Worm (Caenorhabditis elegans) whole organism, late embryonic: Measurements from ENCODE around the gene wht-5.

ENCODE experiments used
- F13H6.1 ChIP-seq: sonication (generic microtip); optimal IDR thresholded peaks from 2 replicates; lab custom pipeline; 2016; ENCODE audit warnings: missing genetic modification characterization, missing compliant biosample characterization
- K02D7.2 ChIP-seq: sonication (generic microtip); optimal IDR thresholded peaks from 2 replicates; lab custom pipeline; 2017; ENCODE audit warnings: mild to moderate bottlenecking, missing genetic modification characterization, missing compliant biosample characterization
- Y22D7AL.16 ChIP-seq: sonication (generic microtip); optimal IDR thresholded peaks from 2 replicates; lab custom pipeline; 2016; ENCODE audit warnings: missing genetic modification characterization, missing compliant biosample characterization
- ama-1 ChIP-seq: fragments of 150-350 bp; optimal IDR thresholded peaks from 2 replicates; lab custom pipeline; 2014
- ceh-18 ChIP-seq: sonication (generic microtip); optimal IDR thresholded peaks from 2 replicates; lab custom pipeline; 2016; ENCODE audit warnings: missing genetic modification characterization, missing compliant biosample characterization
- ceh-22 ChIP-seq: sonication (generic microtip); optimal IDR thresholded peaks from 2 replicates; lab custom pipeline; 2017; ENCODE audit warnings: missing biosample characterization, missing genetic modification characterization
- ceh-24 ChIP-seq: sonication (generic microtip); optimal IDR thresholded peaks from 2 replicates; lab custom pipeline; 2016; ENCODE audit warnings: mild to moderate bottlenecking, missing genetic modification characterization, missing compliant biosample characterization
- ceh-34 ChIP-seq: sonication (generic microtip); optimal IDR thresholded peaks from 2 replicates; lab custom pipeline; 2016; ENCODE audit warnings: mild to moderate bottlenecking, missing genetic modification characterization, missing compliant biosample characterization
- ceh-45 ChIP-seq: fragments of 200-800 bp; sonication (Bioruptor generic); IDR thresholded peaks from 2 replicates; pipeline ENCODE4 v1.3.6; 2022; ENCODE audit warnings: missing genetic modification reagents, missing genetic modification characterization, missing compliant biosample characterization
- ceh-6 ChIP-seq: fragments of 200-800 bp; sonication (Bioruptor generic); optimal IDR thresholded peaks from 2 replicates; lab custom pipeline; 2018; ENCODE audit warnings: mild to moderate bottlenecking, missing genetic modification characterization, missing compliant biosample characterization
- che-1 ChIP-seq: sonication (generic microtip); optimal IDR thresholded peaks from 2 replicates; lab custom pipeline; 2016; ENCODE audit warnings: mild to moderate bottlenecking, missing genetic modification characterization, missing compliant biosample characterization
- elt-4 ChIP-seq: sonication (generic microtip); optimal IDR thresholded peaks from 2 replicates; lab custom pipeline; 2016; ENCODE audit warnings: missing genetic modification characterization, missing compliant biosample characterization
- ets-4 ChIP-seq: sonication (generic microtip); optimal IDR thresholded peaks from 2 replicates; lab custom pipeline; 2016; ENCODE audit warnings: missing genetic modification characterization, missing compliant biosample characterization
- fkh-10 ChIP-seq: fragments of 150-350 bp; optimal IDR thresholded peaks from 2 replicates; lab custom pipeline; 2014; ENCODE audit warnings: missing biosample characterization, missing genetic modification reagents, missing genetic modification characterization
- fkh-6 ChIP-seq: sonication (generic microtip); optimal IDR thresholded peaks from 2 replicates; lab custom pipeline; 2016; ENCODE audit warnings: missing genetic modification characterization, missing compliant biosample characterization
- gmeb-2 ChIP-seq: sonication (generic microtip); optimal IDR thresholded peaks from 2 replicates; lab custom pipeline; 2016; ENCODE audit warnings: missing genetic modification characterization, inconsistent platforms, missing compliant biosample characterization
- hlh-13 ChIP-seq: fragments of 200-800 bp; sonication (Bioruptor generic); optimal IDR thresholded peaks from 2 replicates; lab custom pipeline; 2018; ENCODE audit warnings: mild to moderate bottlenecking, missing genetic modification characterization, missing compliant biosample characterization
- hlh-15 ChIP-seq: sonication (generic microtip); optimal IDR thresholded peaks from 2 replicates; lab custom pipeline; 2016; ENCODE audit warnings: missing genetic modification characterization, missing compliant biosample characterization
- hlh-30 ChIP-seq: sonication (generic microtip); optimal IDR thresholded peaks from 2 replicates; lab custom pipeline; 2017; ENCODE audit warnings: antibody characterized with exemption, missing genetic modification characterization, missing compliant biosample characterization; ENCODE audit not compliant: insufficient read depth
- hlh-6 ChIP-seq: sonication (generic microtip); optimal IDR thresholded peaks from 2 replicates; lab custom pipeline; 2016; ENCODE audit warnings: missing genotype, missing genetic modification characterization, missing compliant biosample characterization
- lin-11 ChIP-seq: fragments of 200-800 bp; sonication (Bioruptor generic); optimal IDR thresholded peaks from 2 replicates; lab custom pipeline; 2018; ENCODE audit warnings: mild to moderate bottlenecking, missing genetic modification characterization, missing compliant biosample characterization
- madf-2 ChIP-seq: sonication (generic microtip); optimal IDR thresholded peaks from 2 replicates; lab custom pipeline; 2017; ENCODE audit warnings: missing genetic modification characterization, missing compliant biosample characterization
- nhr-11 ChIP-seq: fragments of 150-350 bp; optimal IDR thresholded peaks from 2 replicates; lab custom pipeline; 2014; ENCODE audit warnings: missing biosample characterization, missing genetic modification characterization
- nhr-232 ChIP-seq: sonication (generic microtip); optimal IDR thresholded peaks from 2 replicates; lab custom pipeline; 2016; ENCODE audit warnings: missing genetic modification characterization, missing compliant biosample characterization
- pag-3 ChIP-seq: sonication (generic microtip); optimal IDR thresholded peaks from 2 replicates; lab custom pipeline; 2016; ENCODE audit warnings: missing compliant biosample characterization, missing genetic modification characterization, borderline replicate concordance
- pax-1 ChIP-seq: fragments of 150-350 bp; optimal IDR thresholded peaks from 2 replicates; lab custom pipeline; 2014; ENCODE audit warnings: missing biosample characterization, missing genetic modification characterization
- pha-4 ChIP-seq: fragments of 150-350 bp; optimal IDR thresholded peaks from 2 replicates; lab custom pipeline; 2018; ENCODE audit warnings: missing biosample characterization, missing genetic modification reagents, missing genetic modification characterization
- sdc-2 ChIP-seq: sonication (generic microtip); optimal IDR thresholded peaks from 2 replicates; lab custom pipeline; 2016; ENCODE audit warnings: missing genotype, missing genetic modification characterization, missing compliant biosample characterization
- sox-4 ChIP-seq: sonication (generic microtip); optimal IDR thresholded peaks from 2 replicates; lab custom pipeline; 2017; ENCODE audit warnings: mild to moderate bottlenecking, missing genetic modification characterization, inconsistent platforms, missing compliant biosample characterization
- ttx-3 ChIP-seq: sonication (generic microtip); optimal IDR thresholded peaks from 2 replicates; lab custom pipeline; 2016; ENCODE audit warnings: missing genetic modification reagents, missing genetic modification characterization, missing compliant biosample characterization
- unc-3 ChIP-seq, 2 experiments: fragments of 200-800 bp in 1 of 2; sonication (Bioruptor generic) in 1 of 2; sonication (generic microtip) in 1 of 2; conservative IDR thresholded peaks in 1 of 2; optimal IDR thresholded peaks in 1 of 2; 2 replicates each; pipeline versions ENCODE4 v1.3.6 to Lab custom; 2016 to 2022; ENCODE audit warnings: missing compliant biosample characterization in 2 of 2, missing genetic modification characterization in 2 of 2, missing genetic modification reagents in 1 of 2
- unc-42 ChIP-seq: sonication (generic microtip); optimal IDR thresholded peaks from 2 replicates; lab custom pipeline; 2016; ENCODE audit warnings: missing genotype, missing genetic modification characterization, missing compliant biosample characterization
- unc-55 ChIP-seq: sonication (generic microtip); optimal IDR thresholded peaks from 2 replicates; lab custom pipeline; 2017; ENCODE audit warnings: missing biosample characterization, missing genetic modification reagents, missing genetic modification characterization
- unc-86 ChIP-seq: sonication (generic microtip); optimal IDR thresholded peaks from 2 replicates; lab custom pipeline; 2016; ENCODE audit warnings: missing genetic modification characterization, missing compliant biosample characterization
- ztf-16 ChIP-seq: sonication (generic microtip); optimal IDR thresholded peaks from 2 replicates; lab custom pipeline; 2017; ENCODE audit warnings: missing genetic modification characterization, missing compliant biosample characterization

The wht-5 gene

ce11 chrIV:12350235-12350634 lies 12.9 kb downstream of the wht-5 start:
- peak; percentile 37 for TF ChIP-seq unc-42 (tag; lab: Kevin White, UChicago)
- TF ChIP-seq ceh-24 (tag; lab: Kevin White, UChicago): no peak

ce11 chrIV:12359979-12360378 lies 22.6 kb downstream of the wht-5 start:
- TF ChIP-seq pha-4 (tag; lab: Kevin White, UChicago): no peak
- no peak for TF ChIP-seq ceh-22
- no peak for TF ChIP-seq Y22D7AL.16 (tag; lab: Kevin White, UChicago)
- TF ChIP-seq ceh-18 (tag; lab: Kevin White, UChicago): no peak
- TF ChIP-seq elt-4: no peak
- no peak for TF ChIP-seq ttx-3 (tag; lab: Kevin White, UChicago)
- TF ChIP-seq fkh-10: no peak
- no peak for TF ChIP-seq ets-4 (tag; lab: Kevin White, UChicago)
- no peak for TF ChIP-seq unc-86 (tag; lab: Kevin White, UChicago)
- TF ChIP-seq hlh-15 (tag; lab: Kevin White, UChicago): no peak
- no peak for TF ChIP-seq pax-1 (tag; lab: Kevin White, UChicago)
- no peak for TF ChIP-seq sdc-2
- no peak for TF ChIP-seq hlh-30 (tag; lab: Kevin White, UChicago)
- no peak for TF ChIP-seq ceh-6 (GFP tag; lab: Kevin White, UChicago)
- TF ChIP-seq unc-42 (tag; lab: Kevin White, UChicago): no peak
- TF ChIP-seq F13H6.1 (tag; lab: Kevin White, UChicago): no peak
- no peak for TF ChIP-seq nhr-232 (tag; lab: Kevin White, UChicago)
- TF ChIP-seq hlh-6 (tag; lab: Kevin White, UChicago): no peak

ce11 chrIV:12360742-12361195 lies 23.4 kb downstream of the wht-5 start, which contains the start of gene sec-24.2:
sec-24.2 (minus strand) TSS chrIV:12360792.
- no peak for TF ChIP-seq ztf-16 (tag; lab: Kevin White, UChicago)
- TF ChIP-seq che-1 (tag; lab: Kevin White, UChicago): no peak
- no peak for TF ChIP-seq ttx-3 (tag; lab: Kevin White, UChicago)
- TF ChIP-seq ceh-34 (tag; lab: Kevin White, UChicago): no peak
- TF ChIP-seq ceh-45 (GFP tag; lab: Robert Waterston, UW): no peak
- no peak for TF ChIP-seq ceh-18 (tag; lab: Kevin White, UChicago)
- no peak for TF ChIP-seq hlh-13 (GFP tag; lab: Kevin White, UChicago)
- no peak for TF ChIP-seq ceh-24 (tag; lab: Kevin White, UChicago)
- no peak for TF ChIP-seq madf-2 (tag; lab: Kevin White, UChicago)
- TF ChIP-seq gmeb-2: no peak
- no peak for TF ChIP-seq sox-4
- TF ChIP-seq nhr-11 (tag; lab: Kevin White, UChicago): no peak
- no peak for TF ChIP-seq unc-55 (GFP tag; lab: Kevin White, UChicago)

ce11 chrIV:12361392-12362092 lies 24.2 kb downstream of the wht-5 start, which contains the start of the genes ccr-4 and ZC518.8:
ccr-4 (plus strand) TSS chrIV:12361542.
ZC518.8 (minus strand) TSS chrIV:12361908.
- TF ChIP-seq ceh-6 (GFP tag; lab: Kevin White, UChicago): no peak
- no peak for TF ChIP-seq Y22D7AL.16 (tag; lab: Kevin White, UChicago)
- TF ChIP-seq lin-11 (tag; lab: Kevin White, UChicago): no peak
- no peak for TF ChIP-seq ceh-45 (GFP tag; lab: Robert Waterston, UW)
- no peak for TF ChIP-seq pag-3 (tag; lab: Kevin White, UChicago)
- no peak for TF ChIP-seq K02D7.2 (tag; lab: Kevin White, UChicago)
- no peak for TF ChIP-seq ceh-18 (tag; lab: Kevin White, UChicago)
- no peak for TF ChIP-seq unc-3 (GFP tag; conservative IDR thresholded peaks at IDR 0.05; lab: Robert Waterston, UW)
- TF ChIP-seq unc-3 (tag; optimal IDR thresholded peaks at IDR 0.05; lab: Kevin White, UChicago): no peak
- no peak for TF ChIP-seq nhr-11 (tag; lab: Kevin White, UChicago)
- no peak for TF ChIP-seq fkh-6 (tag; lab: Kevin White, UChicago)
- TF ChIP-seq sox-4: no peak
- TF ChIP-seq ama-1 (lab: Kevin White, UChicago): no peak
- TF ChIP-seq hlh-30 (tag; lab: Kevin White, UChicago): no peak
